Worm (Caenorhabditis elegans): Measurements from ENCODE around the gene C05C10.2.

ce11 chrII:9920468-9920867 is 1.6 kb upstream of the C05C10.2 start, which contains the start of gene pho-10:
- no peak for TF ChIP-seq ama-1 (optimal IDR thresholded peaks at IDR 0.05)
- no peak for TF ChIP-seq ama-1 (GFP tag; optimal IDR thresholded peaks at IDR 0.05)
- TF ChIP-seq egrh-3 (GFP tag; IDR thresholded peaks at IDR 0.05): no peak
- no peak for TF ChIP-seq T26A5.8 (tag; optimal IDR thresholded peaks at IDR 0.05)
- TF ChIP-seq B0035.1 (tag; optimal IDR thresholded peaks at IDR 0.05): no peak
- TF ChIP-seq sea-2 (GFP tag; IDR thresholded peaks at IDR 0.05): no peak
- TF ChIP-seq rec-8 (tag; optimal IDR thresholded peaks at IDR 0.05): no peak
- TF ChIP-seq hmg-1.2 (GFP tag; IDR thresholded peaks at IDR 0.05): no peak
